Fruit fly (Drosophila melanogaster) whole organism, adult: ENCODE results near the gene CG44085.

ENCODE experiments used
- CG12768 ChIP-seq: fragments of 200-800 bp; sonication (Bioruptor generic); optimal IDR thresholded peaks from 2 replicates; lab custom pipeline; 2017; ENCODE audit warnings: missing biosample characterization, missing genetic modification characterization, mild to moderate bottlenecking, moderate library complexity, missing genetic modification reagents
- CG14711 ChIP-seq: fragments of 200-800 bp; sonication (Bioruptor generic); optimal IDR thresholded peaks from 2 replicates; lab custom pipeline; 2018; ENCODE audit warnings: missing biosample characterization, mild to moderate bottlenecking, missing genetic modification characterization, moderate library complexity
- CG1620 ChIP-seq: fragments of 200-800 bp; sonication (Bioruptor generic); optimal IDR thresholded peaks from 2 replicates; lab custom pipeline; 2016; ENCODE audit warnings: missing biosample characterization, missing genetic modification characterization
- CG33017 ChIP-seq: fragments of 200-800 bp; sonication (Bioruptor generic); optimal IDR thresholded peaks from 2 replicates; lab custom pipeline; 2018; ENCODE audit warnings: missing biosample characterization, mild to moderate bottlenecking, missing genetic modification characterization, moderate library complexity
- CG5204 ChIP-seq: fragments of 200-800 bp; sonication (Bioruptor generic); optimal IDR thresholded peaks from 2 replicates; lab custom pipeline; 2016; ENCODE audit warnings: missing biosample characterization, missing genetic modification characterization
- CG7045 ChIP-seq: fragments of 200-800 bp; sonication (Bioruptor generic); optimal IDR thresholded peaks from 2 replicates; lab custom pipeline; 2017; ENCODE audit warnings: missing biosample characterization, mild to moderate bottlenecking, missing genetic modification characterization
- Clk ChIP-seq: fragments of 200-800 bp; sonication (Bioruptor generic); optimal IDR thresholded peaks from 2 replicates; lab custom pipeline; 2017; ENCODE audit warnings: missing biosample characterization, missing genetic modification characterization
- Crg-1 ChIP-seq: fragments of 200-800 bp; sonication (Bioruptor generic); optimal IDR thresholded peaks from 2 replicates; lab custom pipeline; 2016; ENCODE audit warnings: missing biosample characterization, missing genetic modification characterization
- Mnt ChIP-seq: fragments of 200-800 bp; sonication (Bioruptor generic); optimal IDR thresholded peaks from 2 replicates; lab custom pipeline; 2016; ENCODE audit warnings: missing biosample characterization, mild to moderate bottlenecking, missing genetic modification characterization
- bab1 ChIP-seq: fragments of 200-800 bp; sonication (Bioruptor generic); optimal IDR thresholded peaks from 3 replicates; lab custom pipeline; 2019; ENCODE audit warnings: missing biosample characterization, mild to moderate bottlenecking, missing genetic modification characterization, moderate library complexity
- cic ChIP-seq: fragments of 200-800 bp; sonication (Bioruptor generic); optimal IDR thresholded peaks from 2 replicates; lab custom pipeline; 2017; ENCODE audit warnings: missing biosample characterization, mild to moderate bottlenecking, missing genetic modification characterization, moderate library complexity
- kay ChIP-seq: fragments of 200-800 bp; sonication (Bioruptor generic); peaks from one replicate; lab custom pipeline; 2016; ENCODE audit warnings: missing biosample characterization, missing genetic modification characterization, borderline replicate concordance
- ovo ChIP-seq: fragments of 200-800 bp; sonication (Bioruptor generic); optimal IDR thresholded peaks from 2 replicates; lab custom pipeline; 2016; ENCODE audit warnings: missing biosample characterization, missing genetic modification characterization
- pad ChIP-seq: fragments of 200-800 bp; sonication (Bioruptor generic); optimal IDR thresholded peaks from 3 replicates; lab custom pipeline; 2017; ENCODE audit warnings: missing biosample characterization, missing genetic modification characterization, mild to moderate bottlenecking, moderate library complexity, missing genetic modification reagents

DNA sequence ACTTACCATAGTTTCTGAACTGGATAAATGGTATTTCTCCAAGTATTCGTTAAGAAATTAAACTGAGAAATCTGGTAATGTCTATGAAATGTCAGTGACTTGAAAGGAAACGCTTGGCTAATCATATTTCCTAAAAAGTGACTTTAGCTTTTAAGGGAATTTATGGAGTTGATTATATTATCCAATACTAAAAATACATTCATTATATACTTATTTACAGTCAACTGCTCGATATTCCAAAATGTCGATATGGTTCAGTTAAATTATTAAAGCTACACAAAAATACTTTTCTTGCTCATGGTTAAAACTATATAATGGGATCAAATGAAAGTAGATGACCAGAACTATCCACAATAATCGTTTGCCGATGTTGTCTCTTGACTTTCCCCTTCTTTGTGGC is 5.0 kb downstream of the CG44085 start, which contains the start of gene CG31848:
- TF ChIP-seq Crg-1 (no peak), CG14711 (no peak), kay (GFP tag; lab: Kevin White, UChicago) (no peak), ovo (GFP tag; lab: Kevin White, UChicago) (no peak), CG7045 (GFP tag; lab: Kevin White, UChicago) (no peak), cic (GFP tag; lab: Kevin White, UChicago) (no peak), CG12768 (GFP tag; lab: Kevin White, UChicago) (no peak), CG33017 (tag; lab: Kevin White, UChicago) (no peak), CG5204 (GFP tag; lab: Kevin White, UChicago) (no peak), Mnt (GFP tag; lab: Kevin White, UChicago) (no peak), pad (no peak), Clk (no peak), bab1 (GFP tag; lab: Kevin White, UChicago) (no peak), CG1620 (GFP tag; lab: Kevin White, UChicago) (no peak)
